Worm (Caenorhabditis elegans) whole organism, L2 larva: ENCODE data around the gene F54D5.3.

ENCODE experiments used
- C34F6.9 ChIP-seq: fragments of 150-350 bp; optimal IDR thresholded peaks from 2 replicates; lab custom pipeline; 2014; ENCODE audit warnings: missing biosample characterization, missing genetic modification characterization
- F13H6.1 ChIP-seq: sonication (generic microtip); optimal IDR thresholded peaks from 2 replicates; lab custom pipeline; 2016; ENCODE audit warnings: missing genetic modification characterization, missing compliant biosample characterization
- R02D3.7 ChIP-seq: fragments of 150-350 bp; optimal IDR thresholded peaks from 2 replicates; lab custom pipeline; 2014; ENCODE audit warnings: missing biosample characterization, missing genetic modification characterization
- Y55F3AM.14 ChIP-seq: fragments of 200-800 bp; sonication (Bioruptor generic); optimal IDR thresholded peaks from 2 replicates; lab custom pipeline; 2018; ENCODE audit warnings: mild to moderate bottlenecking, missing genetic modification characterization, missing compliant biosample characterization
- ZK546.5 ChIP-seq: sonication (generic microtip); optimal IDR thresholded peaks from 2 replicates; lab custom pipeline; 2017; ENCODE audit warnings: missing biosample characterization, missing genetic modification characterization
- alr-1 ChIP-seq: fragments of 150-350 bp; optimal IDR thresholded peaks from 2 replicates; lab custom pipeline; 2014; ENCODE audit warnings: missing biosample characterization, missing genetic modification characterization
- aly-2 ChIP-seq: fragments of 150-350 bp; optimal IDR thresholded peaks from 2 replicates; lab custom pipeline; 2014; ENCODE audit warnings: missing biosample characterization, missing genetic modification characterization
- ama-1 ChIP-seq: fragments of 150-350 bp; optimal IDR thresholded peaks from 2 replicates; lab custom pipeline; 2018; ENCODE audit warnings: inconsistent platforms
- blmp-1 ChIP-seq: sonication (generic microtip); optimal IDR thresholded peaks from 2 replicates; lab custom pipeline; 2017; ENCODE audit warnings: missing genetic modification characterization, mild to moderate bottlenecking, missing compliant biosample characterization, antibody characterized with exemption, moderate library complexity; ENCODE audit not compliant: insufficient read depth
- ceh-16 ChIP-seq: fragments of 150-350 bp; optimal IDR thresholded peaks from 2 replicates; lab custom pipeline; 2014; ENCODE audit warnings: missing biosample characterization, missing genetic modification characterization
- ceh-82 ChIP-seq: fragments of 150-350 bp; optimal IDR thresholded peaks from 2 replicates; lab custom pipeline; 2014; ENCODE audit warnings: missing biosample characterization, missing genetic modification characterization
- crh-2 ChIP-seq: sonication (generic microtip); optimal IDR thresholded peaks from 2 replicates; lab custom pipeline; 2017; ENCODE audit warnings: missing biosample characterization, missing genetic modification characterization
- dmd-4 ChIP-seq: sonication (generic microtip); optimal IDR thresholded peaks from 2 replicates; lab custom pipeline; 2017; ENCODE audit warnings: missing biosample characterization, missing genetic modification characterization
- egl-27 ChIP-seq: sonication (generic microtip); optimal IDR thresholded peaks from 3 replicates; lab custom pipeline; 2017; ENCODE audit warnings: missing biosample characterization, missing genetic modification reagents, missing genetic modification characterization
- elt-1 ChIP-seq: fragments of 150-350 bp; optimal IDR thresholded peaks from 2 replicates; lab custom pipeline; 2014; ENCODE audit warnings: missing biosample characterization, missing genetic modification characterization
- elt-3 ChIP-seq: sonication (generic microtip); optimal IDR thresholded peaks from 2 replicates; lab custom pipeline; 2017; ENCODE audit warnings: missing biosample characterization, missing genetic modification characterization
- fos-1 ChIP-seq: fragments of 150-350 bp; optimal IDR thresholded peaks from 2 replicates; lab custom pipeline; 2014; ENCODE audit warnings: missing biosample characterization, missing genetic modification characterization
- gmeb-1 ChIP-seq: fragments of 150-350 bp; optimal IDR thresholded peaks from 2 replicates; lab custom pipeline; 2014; ENCODE audit warnings: missing biosample characterization, missing genetic modification characterization
- lin-11 ChIP-seq: fragments of 150-350 bp; sonication (generic microtip); optimal IDR thresholded peaks from 2 replicates; lab custom pipeline; 2014; ENCODE audit warnings: missing biosample characterization, missing genetic modification characterization, inconsistent platforms, mixed read lengths
- lin-13 ChIP-seq: fragments of 150-350 bp; optimal IDR thresholded peaks from 2 replicates; lab custom pipeline; 2014; ENCODE audit warnings: missing biosample characterization, missing genetic modification reagents, missing genetic modification characterization
- lin-39 ChIP-seq: fragments of 150-350 bp; optimal IDR thresholded peaks from 2 replicates; lab custom pipeline; 2014; ENCODE audit warnings: missing biosample characterization, missing genetic modification reagents, missing genetic modification characterization
- lsy-2 ChIP-seq, 2 experiments: fragments of 150-350 bp in 1 of 2; sonication (generic microtip) in 1 of 2; optimal IDR thresholded peaks; 2 replicates each; lab custom pipeline; 2014 to 2017; ENCODE audit warnings: missing biosample characterization in 2 of 2, missing genetic modification characterization in 2 of 2
- mab-5 ChIP-seq: fragments of 150-350 bp; optimal IDR thresholded peaks from 2 replicates; lab custom pipeline; 2014; ENCODE audit warnings: missing biosample characterization, missing genetic modification characterization
- mbf-1 ChIP-seq: sonication (generic microtip); optimal IDR thresholded peaks from 2 replicates; lab custom pipeline; 2017; ENCODE audit warnings: missing biosample characterization, missing genetic modification characterization
- mdl-1 ChIP-seq, 2 experiments: fragments of 150-350 bp in 1 of 2; sonication (generic microtip) in 1 of 2; optimal IDR thresholded peaks; 2 replicates each; lab custom pipeline; 2017; ENCODE audit warnings: missing biosample characterization in 2 of 2, missing genetic modification characterization in 2 of 2
- nhr-10 ChIP-seq: sonication (generic microtip); optimal IDR thresholded peaks from 2 replicates; lab custom pipeline; 2017; ENCODE audit warnings: missing biosample characterization, missing genetic modification characterization
- nhr-11 ChIP-seq: fragments of 150-350 bp; optimal IDR thresholded peaks from 2 replicates; lab custom pipeline; 2014; ENCODE audit warnings: missing biosample characterization, missing genetic modification characterization
- nhr-12 ChIP-seq: fragments of 150-350 bp; optimal IDR thresholded peaks from 2 replicates; lab custom pipeline; 2014; ENCODE audit warnings: missing biosample characterization, missing genetic modification characterization
- nhr-129 ChIP-seq: fragments of 150-350 bp; optimal IDR thresholded peaks from 2 replicates; lab custom pipeline; 2014; ENCODE audit warnings: missing biosample characterization, missing genetic modification characterization
- nhr-21 ChIP-seq: fragments of 150-350 bp; optimal IDR thresholded peaks from 2 replicates; lab custom pipeline; 2014; ENCODE audit warnings: missing biosample characterization, missing genetic modification characterization
- nhr-23 ChIP-seq: fragments of 150-350 bp; optimal IDR thresholded peaks from 2 replicates; lab custom pipeline; 2014; ENCODE audit warnings: missing biosample characterization, missing genetic modification reagents, missing genetic modification characterization
- nhr-237 ChIP-seq: fragments of 150-350 bp; optimal IDR thresholded peaks from 2 replicates; lab custom pipeline; 2014; ENCODE audit warnings: missing biosample characterization, missing genetic modification characterization
- nhr-25 ChIP-seq: fragments of 150-350 bp; sonication (generic microtip); optimal IDR thresholded peaks from 3 replicates; lab custom pipeline; 2014; ENCODE audit warnings: missing biosample characterization, missing genetic modification characterization
- nhr-6 ChIP-seq: fragments of 150-350 bp; optimal IDR thresholded peaks from 2 replicates; lab custom pipeline; 2014; ENCODE audit warnings: missing biosample characterization, missing genetic modification characterization
- nhr-77 ChIP-seq: fragments of 150-350 bp; optimal IDR thresholded peaks from 2 replicates; lab custom pipeline; 2014; ENCODE audit warnings: missing biosample characterization, missing genetic modification characterization
- peb-1 ChIP-seq: fragments of 150-350 bp; optimal IDR thresholded peaks from 2 replicates; lab custom pipeline; 2014; ENCODE audit warnings: missing biosample characterization, missing genetic modification characterization
- sem-4 ChIP-seq: fragments of 150-350 bp; optimal IDR thresholded peaks from 2 replicates; lab custom pipeline; 2014; ENCODE audit warnings: missing biosample characterization, missing genetic modification reagents, missing genetic modification characterization
- skn-1 ChIP-seq: sonication (generic microtip); optimal IDR thresholded peaks from 2 replicates; lab custom pipeline; 2017; ENCODE audit warnings: missing biosample characterization, missing genetic modification characterization
- sma-3 ChIP-seq: sonication (generic microtip); optimal IDR thresholded peaks from 2 replicates; lab custom pipeline; 2016; ENCODE audit warnings: missing genetic modification reagents, missing genetic modification characterization, missing compliant biosample characterization
- sma-9 ChIP-seq, 2 experiments: fragments of 150-350 bp in 1 of 2; sonication (generic microtip) in 1 of 2; optimal IDR thresholded peaks; 2 replicates each; lab custom pipeline; 2014 to 2016; ENCODE audit warnings: missing genetic modification characterization in 2 of 2, mild to moderate bottlenecking in 1 of 2, missing biosample characterization in 1 of 2, missing compliant biosample characterization in 1 of 2, missing genetic modification reagents in 1 of 2, moderate library complexity in 1 of 2
- snpc-4 ChIP-seq: fragments of 150-350 bp; optimal IDR thresholded peaks from 2 replicates; lab custom pipeline; 2014; ENCODE audit warnings: missing biosample characterization, missing genetic modification characterization
- unc-39 ChIP-seq: fragments of 150-350 bp; optimal IDR thresholded peaks from 2 replicates; lab custom pipeline; 2014; ENCODE audit warnings: missing biosample characterization, missing genetic modification characterization
- unc-55 ChIP-seq: fragments of 150-350 bp; sonication (generic microtip); optimal IDR thresholded peaks from 3 replicates; lab custom pipeline; 2014; ENCODE audit warnings: missing biosample characterization, missing genetic modification reagents, missing genetic modification characterization
- unc-62 ChIP-seq: fragments of 150-350 bp; optimal IDR thresholded peaks from 2 replicates; lab custom pipeline; 2014; ENCODE audit warnings: missing biosample characterization, missing genetic modification reagents, missing genetic modification characterization
- zag-1 ChIP-seq: fragments of 150-350 bp; optimal IDR thresholded peaks from 2 replicates; lab custom pipeline; 2014; ENCODE audit warnings: missing biosample characterization, missing genetic modification characterization
- ztf-1 ChIP-seq: fragments of 200-800 bp; sonication (Bioruptor generic); conservative IDR thresholded peaks from 2 replicates; pipeline ENCODE4 v1.3.6; 2022; ENCODE audit warnings: missing genetic modification characterization, missing compliant biosample characterization
- ztf-11 ChIP-seq: sonication (generic microtip); optimal IDR thresholded peaks from 2 replicates; lab custom pipeline; 2017; ENCODE audit warnings: missing biosample characterization, missing genetic modification characterization
- ztf-4 ChIP-seq: fragments of 150-350 bp; optimal IDR thresholded peaks from 2 replicates; lab custom pipeline; 2014; ENCODE audit warnings: missing biosample characterization, missing genetic modification characterization

F54D5.3 gene

DNA sequence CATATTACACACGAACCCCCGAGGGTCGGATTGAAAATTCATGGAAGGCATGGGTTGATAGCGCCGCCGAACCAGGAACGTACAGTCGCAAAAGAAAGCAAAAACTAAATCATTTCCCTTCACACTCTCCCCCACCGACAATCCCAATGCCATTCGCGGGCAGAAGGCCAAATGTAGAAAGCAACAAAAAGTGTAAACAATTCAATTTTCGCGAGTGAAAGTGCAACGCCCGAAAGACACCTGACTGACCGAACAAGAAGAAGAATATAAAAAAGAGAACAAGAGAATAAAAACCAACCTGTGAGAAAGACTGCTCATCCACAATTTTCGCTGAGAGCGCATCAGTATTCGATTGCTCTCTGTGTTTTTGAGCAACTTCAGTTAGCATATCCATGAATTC is 46.1 kb downstream of the F54D5.3 start (continued):
- TF ChIP-seq gmeb-1 (tag; lab: Kevin White, UChicago): no peak
- TF ChIP-seq sem-4 (tag; lab: Kevin White, UChicago): no peak
- peak; percentile 40 for TF ChIP-seq crh-2 (tag; lab: Kevin White, UChicago)
- no peak for TF ChIP-seq snpc-4 (tag; lab: Kevin White, UChicago)
- TF ChIP-seq ceh-82 (tag; lab: Kevin White, UChicago): no peak
- no peak for TF ChIP-seq nhr-77 (tag; lab: Kevin White, UChicago)
- TF ChIP-seq alr-1 (tag; lab: Kevin White, UChicago): no peak
- no peak for TF ChIP-seq skn-1
- no peak for TF ChIP-seq nhr-23
- no peak for TF ChIP-seq zag-1 (tag; lab: Kevin White, UChicago)
- TF ChIP-seq aly-2 (tag; lab: Kevin White, UChicago): no peak
- no peak for TF ChIP-seq ceh-16 (tag; lab: Kevin White, UChicago)
- no peak for TF ChIP-seq fos-1
- no peak for TF ChIP-seq ztf-4
- TF ChIP-seq mab-5: no peak
- TF ChIP-seq mbf-1 (tag; lab: Kevin White, UChicago): no peak
- TF ChIP-seq blmp-1: peak; percentile 98
- TF ChIP-seq unc-39 (tag; lab: Kevin White, UChicago): no peak

DNA sequence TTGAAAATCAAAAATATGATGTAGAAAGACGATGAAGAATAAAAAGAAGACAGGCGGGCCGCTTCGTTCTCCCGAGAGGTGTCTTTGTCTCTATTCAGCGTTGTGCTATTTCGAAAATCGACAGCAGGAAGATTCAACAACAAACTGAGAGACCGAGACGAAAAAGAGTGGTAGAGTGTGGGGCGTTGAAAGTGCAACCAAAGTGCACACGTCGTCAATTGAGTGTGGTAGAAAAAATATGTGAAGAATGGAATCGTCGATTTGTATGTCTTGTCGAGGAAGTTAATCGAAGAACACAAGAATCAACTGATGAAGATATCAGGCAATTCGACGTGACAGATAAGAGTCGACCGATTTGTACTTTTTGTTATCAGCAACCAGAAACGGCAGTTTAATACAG is 47.6 kb downstream of the F54D5.3 start:
- TF ChIP-seq Y55F3AM.14 (GFP tag; lab: Kevin White, UChicago) (no peak), nhr-25 (tag; lab: Kevin White, UChicago) (peak; percentile 80), ZK546.5 (tag; lab: Kevin White, UChicago) (no peak), zag-1 (tag; lab: Kevin White, UChicago) (no peak), gmeb-1 (tag; lab: Kevin White, UChicago) (peak; percentile 46), elt-1 (tag; lab: Kevin White, UChicago) (no peak), ceh-82 (tag; lab: Kevin White, UChicago) (no peak), alr-1 (tag; lab: Kevin White, UChicago) (no peak), dmd-4 (tag; lab: Kevin White, UChicago) (no peak), ztf-11 (tag; lab: Kevin White, UChicago) (no peak), unc-55 (GFP tag; lab: Kevin White, UChicago) (peak; percentile 46), sma-9 (GFP tag; optimal IDR thresholded peaks at IDR 0.05; lab: Kevin White, UChicago) (peak; percentile 97), sma-9 (tag; optimal IDR thresholded peaks at IDR 0.05; lab: Kevin White, UChicago) (no peak), nhr-23 (no peak), sem-4 (tag; lab: Kevin White, UChicago) (peak; percentile 35), nhr-12 (tag; lab: Kevin White, UChicago) (no peak), C34F6.9 (tag; lab: Kevin White, UChicago) (peak; percentile 47), ama-1 (lab: Kevin White, UChicago) (no peak), nhr-10 (tag; lab: Kevin White, UChicago) (no peak), lin-39 (tag; lab: Kevin White, UChicago) (no peak), mdl-1 (tag; optimal IDR thresholded peaks at IDR 0.05; lab: Kevin White, UChicago) (peak in 1 of 2 experiments; percentile 41), nhr-237 (tag; lab: Kevin White, UChicago) (no peak), F13H6.1 (tag; lab: Kevin White, UChicago) (peak; percentile 82), lsy-2 (tag; optimal IDR thresholded peaks at IDR 0.05; lab: Kevin White, UChicago) (peak; percentile 17 to 60), egl-27 (tag; lab: Kevin White, UChicago) (peak; percentile 71), ztf-4 (no peak), unc-62 (GFP tag; lab: Kevin White, UChicago) (no peak), ztf-1 (no peak), crh-2 (tag; lab: Kevin White, UChicago) (peak; percentile 91), lin-11 (tag; lab: Kevin White, UChicago) (no peak), nhr-6 (tag; lab: Kevin White, UChicago) (no peak), snpc-4 (tag; lab: Kevin White, UChicago) (no peak), mab-5 (no peak), nhr-21 (tag; lab: Kevin White, UChicago) (peak; percentile 78), lin-13 (peak; percentile 35), peb-1 (tag; lab: Kevin White, UChicago) (no peak), unc-39 (tag; lab: Kevin White, UChicago) (no peak), aly-2 (tag; lab: Kevin White, UChicago) (no peak), nhr-129 (peak; percentile 69), mbf-1 (tag; lab: Kevin White, UChicago) (no peak), fos-1 (peak; percentile 81), nhr-77 (tag; lab: Kevin White, UChicago) (no peak), R02D3.7 (tag; lab: Kevin White, UChicago) (no peak), nhr-11 (tag; lab: Kevin White, UChicago) (no peak), skn-1 (no peak), ceh-16 (tag; lab: Kevin White, UChicago) (no peak), blmp-1 (peak; percentile 65), elt-3 (no peak), sma-3 (peak; percentile 89)
